Worm (Caenorhabditis elegans) whole organism, L4 larva: Measurements from ENCODE around the gene pes-23.
A peak's percentile ranks its signal among the peaks of the same experiment; 100 is the strongest.

Experiments used
- F26F4.8 ChIP-seq: fragments of 200-800 bp; sonication (Bioruptor generic); conservative IDR thresholded peaks from 2 replicates; pipeline ENCODE4 v1.3.6; 2022; ENCODE audit warnings: missing genetic modification characterization, missing compliant biosample characterization
- F37D6.2 ChIP-seq: sonication (generic microtip); optimal IDR thresholded peaks from 2 replicates; lab custom pipeline; 2016; ENCODE audit warnings: mild to moderate bottlenecking, missing genetic modification characterization, missing compliant biosample characterization
- F44E2.7 ChIP-seq: fragments of 200-800 bp; sonication (Bioruptor generic); IDR thresholded peaks from 2 replicates; pipeline ENCODE4 v2.1.2; 2022; ENCODE audit warnings: missing genetic modification characterization, missing compliant biosample characterization
- R02D3.7 ChIP-seq: fragments of 150-350 bp; sonication (generic microtip); optimal IDR thresholded peaks from 3 replicates; lab custom pipeline; 2014; ENCODE audit warnings: missing biosample characterization, missing genetic modification characterization
- T20F7.1 ChIP-seq: fragments of 200-800 bp; sonication (Bioruptor generic); optimal IDR thresholded peaks from 2 replicates; lab custom pipeline; 2018; ENCODE audit warnings: mild to moderate bottlenecking, missing genetic modification characterization, missing compliant biosample characterization
- ZK337.2 ChIP-seq: fragments of 200-800 bp; sonication (Bioruptor generic); IDR thresholded peaks from 2 replicates; pipeline ENCODE4 v1.3.6; 2022; ENCODE audit warnings: missing genetic modification reagents, missing genetic modification characterization, missing compliant biosample characterization
- aly-2 ChIP-seq: sonication (generic microtip); optimal IDR thresholded peaks from 2 replicates; lab custom pipeline; 2018; ENCODE audit warnings: missing biosample characterization, missing genetic modification characterization
- arid-1 ChIP-seq: fragments of 200-800 bp; sonication (Bioruptor generic); conservative IDR thresholded peaks from 2 replicates; pipeline ENCODE4 v1.3.6; 2022; ENCODE audit warnings: missing genetic modification reagents, missing genetic modification characterization, missing compliant biosample characterization
- attf-4 ChIP-seq: sonication (generic microtip); optimal IDR thresholded peaks from 3 replicates; lab custom pipeline; 2017; ENCODE audit warnings: missing biosample characterization, missing genetic modification characterization
- ceh-20 ChIP-seq: fragments of 200-800 bp; sonication (Bioruptor generic); IDR thresholded peaks from 2 replicates; pipeline ENCODE4 v1.3.6; 2022; ENCODE audit warnings: missing genetic modification reagents, missing genetic modification characterization, missing compliant biosample characterization
- ceh-28 ChIP-seq: fragments of 150-350 bp; optimal IDR thresholded peaks from 2 replicates; lab custom pipeline; 2014; ENCODE audit warnings: missing biosample characterization, missing genetic modification reagents, missing genetic modification characterization
- ceh-32 ChIP-seq: sonication (generic microtip); optimal IDR thresholded peaks from 2 replicates; lab custom pipeline; 2016; ENCODE audit warnings: mild to moderate bottlenecking, missing genetic modification characterization, missing compliant biosample characterization; ENCODE audit not compliant: poor library complexity
- ceh-82 ChIP-seq: sonication (generic microtip); optimal IDR thresholded peaks from 2 replicates; lab custom pipeline; 2017; ENCODE audit warnings: missing biosample characterization, missing genetic modification characterization
- ctbp-1 ChIP-seq: fragments of 200-800 bp; sonication (Bioruptor generic); IDR thresholded peaks from 2 replicates; pipeline ENCODE4 v1.3.6; 2022; ENCODE audit warnings: missing genetic modification reagents, missing genetic modification characterization, missing compliant biosample characterization
- dmd-6 ChIP-seq: fragments of 200-800 bp; sonication (Bioruptor generic); IDR thresholded peaks from 2 replicates; pipeline ENCODE4 v1.3.6; 2022; ENCODE audit warnings: missing genetic modification reagents, missing genetic modification characterization, missing compliant biosample characterization
- dpl-1 ChIP-seq: fragments of 150-350 bp; optimal IDR thresholded peaks from 2 replicates; lab custom pipeline; 2014; ENCODE audit warnings: missing biosample characterization, missing genetic modification reagents, missing genetic modification characterization
- dve-1 ChIP-seq: sonication (generic microtip); optimal IDR thresholded peaks from 2 replicates; lab custom pipeline; 2017; ENCODE audit warnings: antibody characterized with exemption, mild to moderate bottlenecking, missing genetic modification characterization, missing compliant biosample characterization; ENCODE audit not compliant: insufficient read depth
- fkh-10 ChIP-seq: fragments of 150-350 bp; optimal IDR thresholded peaks from 2 replicates; lab custom pipeline; 2014; ENCODE audit warnings: missing biosample characterization, missing genetic modification reagents, missing genetic modification characterization
- fos-1 ChIP-seq: fragments of 150-350 bp; optimal IDR thresholded peaks from 2 replicates; lab custom pipeline; 2014; ENCODE audit warnings: missing biosample characterization, missing genetic modification characterization
- gei-8 ChIP-seq: fragments of 200-800 bp; sonication (Bioruptor generic); optimal IDR thresholded peaks from 2 replicates; lab custom pipeline; 2018; ENCODE audit warnings: mild to moderate bottlenecking, missing genetic modification characterization, missing compliant biosample characterization
- hlh-11 ChIP-seq: fragments of 200-800 bp; sonication (Bioruptor generic); optimal IDR thresholded peaks from 2 replicates; lab custom pipeline; 2018; ENCODE audit warnings: mild to moderate bottlenecking, missing genetic modification characterization, missing compliant biosample characterization
- hlh-30 ChIP-seq: sonication (generic microtip); optimal IDR thresholded peaks from 2 replicates; lab custom pipeline; 2017; ENCODE audit warnings: antibody characterized with exemption, mild to moderate bottlenecking, missing genetic modification characterization, missing compliant biosample characterization; ENCODE audit not compliant: insufficient read depth
- lim-7 ChIP-seq: fragments of 200-800 bp; sonication (Bioruptor generic); IDR thresholded peaks from 2 replicates; pipeline ENCODE4 v1.3.6; 2022; ENCODE audit warnings: missing genetic modification characterization, missing compliant biosample characterization
- lin-13 ChIP-seq: fragments of 150-350 bp; optimal IDR thresholded peaks from 2 replicates; lab custom pipeline; 2014; ENCODE audit warnings: missing biosample characterization, missing genetic modification reagents, missing genetic modification characterization
- lin-38 ChIP-seq: fragments of 200-800 bp; sonication (Bioruptor generic); IDR thresholded peaks from 2 replicates; pipeline ENCODE4 v1.3.6; 2022; ENCODE audit warnings: missing genetic modification reagents, missing genetic modification characterization, missing compliant biosample characterization
- lin-39 ChIP-seq: fragments of 150-350 bp; optimal IDR thresholded peaks from 2 replicates; lab custom pipeline; 2014; ENCODE audit warnings: missing biosample characterization, missing genetic modification reagents, missing genetic modification characterization
- madf-5 ChIP-seq, 2 experiments: fragments of 200-800 bp; sonication (Bioruptor generic); IDR thresholded peaks; 2 replicates each; pipeline ENCODE4 v1.3.6; 2022; ENCODE audit warnings: missing compliant biosample characterization in 2 of 2, missing genetic modification characterization in 2 of 2
- madf-9 ChIP-seq: fragments of 200-800 bp; sonication (Bioruptor generic); conservative IDR thresholded peaks from 2 replicates; pipeline ENCODE4 v1.3.6; 2022; ENCODE audit warnings: missing genetic modification reagents, missing genetic modification characterization, missing compliant biosample characterization
- mdt-29 ChIP-seq: fragments of 200-800 bp; sonication (Bioruptor generic); IDR thresholded peaks from 2 replicates; pipeline ENCODE4 v1.3.6; 2022; ENCODE audit warnings: missing genetic modification reagents, missing genetic modification characterization, missing compliant biosample characterization
- mep-1 ChIP-seq: fragments of 150-350 bp; sonication (generic microtip); optimal IDR thresholded peaks from 3 replicates; lab custom pipeline; 2014; ENCODE audit warnings: missing biosample characterization, missing genetic modification characterization
- nhr-111 ChIP-seq: fragments of 200-800 bp; sonication (Bioruptor generic); optimal IDR thresholded peaks from 2 replicates; lab custom pipeline; 2018; ENCODE audit warnings: mild to moderate bottlenecking, missing genetic modification characterization, missing compliant biosample characterization
- nhr-237 ChIP-seq: sonication (generic microtip); optimal IDR thresholded peaks from 2 replicates; lab custom pipeline; 2017; ENCODE audit warnings: missing biosample characterization, missing genetic modification characterization
- nhr-28 ChIP-seq: fragments of 150-350 bp; optimal IDR thresholded peaks from 2 replicates; lab custom pipeline; 2014; ENCODE audit warnings: missing biosample characterization, missing genetic modification characterization
- nhr-41 ChIP-seq: fragments of 200-800 bp; sonication (Bioruptor generic); IDR thresholded peaks from 2 replicates; pipeline ENCODE4 v1.3.6; 2022; ENCODE audit warnings: missing genetic modification reagents, missing genetic modification characterization, missing compliant biosample characterization
- nhr-42 ChIP-seq: fragments of 200-800 bp; sonication (Bioruptor generic); IDR thresholded peaks from 2 replicates; pipeline ENCODE4 v1.3.6; 2022; ENCODE audit warnings: missing genetic modification characterization, missing compliant biosample characterization
- nhr-48 ChIP-seq: sonication (generic microtip); optimal IDR thresholded peaks from 2 replicates; lab custom pipeline; 2016; ENCODE audit warnings: mild to moderate bottlenecking, missing genetic modification characterization, missing compliant biosample characterization
- nhr-76 ChIP-seq: fragments of 150-350 bp; optimal IDR thresholded peaks from 2 replicates; lab custom pipeline; 2014; ENCODE audit warnings: missing biosample characterization, missing genetic modification characterization
- nhr-77 ChIP-seq: fragments of 150-350 bp; optimal IDR thresholded peaks from 2 replicates; lab custom pipeline; 2014; ENCODE audit warnings: missing biosample characterization, missing genetic modification characterization
- pha-4 ChIP-seq, 2 experiments: fragments of 150-350 bp in 1 of 2; fragments of 200-800 bp in 1 of 2; sonication (Bioruptor generic) in 1 of 2; IDR thresholded peaks in 1 of 2; optimal IDR thresholded peaks in 1 of 2; 2 replicates each; pipeline versions ENCODE4 v1.3.6 to Lab custom; 2014 to 2022; ENCODE audit warnings: missing genetic modification characterization in 2 of 2, missing genetic modification reagents in 2 of 2, missing biosample characterization in 1 of 2, missing compliant biosample characterization in 1 of 2
- php-3 ChIP-seq: fragments of 200-800 bp; sonication (Bioruptor generic); IDR thresholded peaks from 2 replicates; pipeline ENCODE4 v1.3.6; 2022; ENCODE audit warnings: missing genetic modification reagents, missing genetic modification characterization, missing compliant biosample characterization
- pqm-1 ChIP-seq: sonication (generic microtip); optimal IDR thresholded peaks from 2 replicates; lab custom pipeline; 2017; ENCODE audit warnings: missing biosample characterization, missing genetic modification characterization
- sdz-12 ChIP-seq: fragments of 200-800 bp; sonication (Bioruptor generic); optimal IDR thresholded peaks from 2 replicates; lab custom pipeline; 2018; ENCODE audit warnings: mild to moderate bottlenecking, missing genetic modification characterization, missing compliant biosample characterization
- skn-1 ChIP-seq: fragments of 150-350 bp; optimal IDR thresholded peaks from 2 replicates; lab custom pipeline; 2014; ENCODE audit warnings: missing biosample characterization, missing genetic modification characterization
- snpc-1.2 ChIP-seq: fragments of 200-800 bp; sonication (Bioruptor generic); IDR thresholded peaks from 2 replicates; pipeline ENCODE4 v1.3.6; 2022; ENCODE audit warnings: missing genetic modification reagents, missing genetic modification characterization, missing compliant biosample characterization
- spr-1 ChIP-seq: sonication (generic microtip); optimal IDR thresholded peaks from 2 replicates; lab custom pipeline; 2016; ENCODE audit warnings: mild to moderate bottlenecking, missing genetic modification characterization, missing compliant biosample characterization
- tag-97 ChIP-seq: fragments of 200-800 bp; sonication (Bioruptor generic); IDR thresholded peaks from 2 replicates; pipeline ENCODE4 v1.3.6; 2022; ENCODE audit warnings: missing genetic modification characterization, missing compliant biosample characterization
- unc-130 ChIP-seq: sonication (generic microtip); optimal IDR thresholded peaks from 2 replicates; lab custom pipeline; 2016; ENCODE audit warnings: missing genetic modification reagents, missing genetic modification characterization, missing compliant biosample characterization
- vab-7 ChIP-seq: fragments of 200-800 bp; sonication (Bioruptor generic); IDR thresholded peaks from 2 replicates; pipeline ENCODE4 v1.3.6; 2022; ENCODE audit warnings: missing genetic modification reagents, missing genetic modification characterization, missing compliant biosample characterization
- zfp-3 ChIP-seq: fragments of 200-800 bp; sonication (Bioruptor generic); conservative IDR thresholded peaks from 2 replicates; pipeline ENCODE4 v1.3.6; 2022; ENCODE audit warnings: missing genetic modification reagents, missing genetic modification characterization, missing compliant biosample characterization
- zip-11 ChIP-seq: fragments of 200-800 bp; sonication (Bioruptor generic); IDR thresholded peaks from 2 replicates; pipeline ENCODE4 v1.3.6; 2022; ENCODE audit warnings: missing genetic modification characterization, missing compliant biosample characterization
- ztf-11 ChIP-seq: fragments of 150-350 bp; optimal IDR thresholded peaks from 2 replicates; lab custom pipeline; 2014; ENCODE audit warnings: missing biosample characterization, missing genetic modification characterization

Gene pes-23

ce11 chrX:6902958-6903357 lies 1.8 kb downstream of the pes-23 start (continued):
- peak; percentile 63 for TF ChIP-seq gei-8 (GFP tag; lab: Kevin White, UChicago)
- TF ChIP-seq php-3 (GFP tag; lab: Robert Waterston, UW) = peak; percentile 75
- TF ChIP-seq zip-11 (GFP tag; lab: Robert Waterston, UW) = no peak
- no peak for TF ChIP-seq fkh-10
- no peak for TF ChIP-seq attf-4 (tag; lab: Kevin White, UChicago)
- TF ChIP-seq ceh-20 (GFP tag; lab: Robert Waterston, UW) = peak; percentile 63; the same call in 1 of the 2 replicates
- TF ChIP-seq ceh-82 (tag; lab: Kevin White, UChicago) = no peak
- TF ChIP-seq pha-4 (GFP tag; IDR thresholded peaks at IDR 0.05; lab: Robert Waterston, UW) = peak; percentile 80; the same call in 1 of the 2 replicates
- TF ChIP-seq pha-4 (tag; optimal IDR thresholded peaks at IDR 0.05; lab: Kevin White, UChicago) = no peak
- TF ChIP-seq hlh-11 (tag; lab: Kevin White, UChicago) = peak; percentile 59
- peak; percentile 79 for TF ChIP-seq lim-7 (GFP tag; lab: Robert Waterston, UW)
- no peak for TF ChIP-seq fos-1
- TF ChIP-seq ceh-28 (tag; lab: Kevin White, UChicago) = no peak
- peak; percentile 43 for TF ChIP-seq T20F7.1 (GFP tag; lab: Kevin White, UChicago)
- TF ChIP-seq R02D3.7 (tag; lab: Kevin White, UChicago) = no peak
- TF ChIP-seq ZK337.2 (GFP tag; lab: Robert Waterston, UW) = peak; percentile 76
- TF ChIP-seq mdt-29 (GFP tag; lab: Robert Waterston, UW) = peak; percentile 62; the same call in 1 of the 2 replicates
- TF ChIP-seq nhr-111 (GFP tag; lab: Kevin White, UChicago) = no peak
- 0 out of 2 replicates have a peak, but pooled peaks have one; percentile 17 for TF ChIP-seq nhr-41 (GFP tag; lab: Robert Waterston, UW)
- TF ChIP-seq nhr-77 = no peak
- peak; percentile 70 for TF ChIP-seq dmd-6 (GFP tag; lab: Robert Waterston, UW)
- TF ChIP-seq spr-1 (tag; lab: Kevin White, UChicago) = no peak
- no peak for TF ChIP-seq nhr-76 (tag; lab: Kevin White, UChicago)
- peak; percentile 79 for TF ChIP-seq vab-7 (GFP tag; lab: Robert Waterston, UW)
- peak; percentile 89 for TF ChIP-seq ctbp-1 (GFP tag; lab: Robert Waterston, UW)
- TF ChIP-seq sdz-12 (GFP tag; lab: Kevin White, UChicago) = peak; percentile 25
- peak; percentile 59 for TF ChIP-seq arid-1 (GFP tag; lab: Robert Waterston, UW)
- no peak for TF ChIP-seq lin-39 (tag; lab: Kevin White, UChicago)
- TF ChIP-seq unc-130 (GFP tag; lab: Kevin White, UChicago) = peak; percentile 23
- no peak for TF ChIP-seq nhr-237 (tag; lab: Kevin White, UChicago)
- TF ChIP-seq nhr-48 = peak; percentile 46
- no peak for TF ChIP-seq lin-13 (GFP tag; lab: Kevin White, UChicago)
- no peak for TF ChIP-seq F44E2.7 (GFP tag; lab: Robert Waterston, UW)
- peak; percentile 80 for TF ChIP-seq madf-9 (GFP tag; lab: Robert Waterston, UW)
- TF ChIP-seq lin-38 = no peak; the same call in 1 of the 2 replicates
- peak; percentile 83 for TF ChIP-seq snpc-1.2 (GFP tag; lab: Robert Waterston, UW)
- no peak for TF ChIP-seq pqm-1 (tag; lab: Kevin White, UChicago)
- no peak for TF ChIP-seq F37D6.2 (tag; lab: Kevin White, UChicago)
- TF ChIP-seq aly-2 (tag; lab: Kevin White, UChicago) = no peak
- TF ChIP-seq tag-97 (GFP tag; lab: Robert Waterston, UW) = no peak
- no peak for TF ChIP-seq zfp-3 (GFP tag; lab: Robert Waterston, UW)
- TF ChIP-seq ztf-11 (tag; lab: Kevin White, UChicago) = no peak
- peak; percentile 56 for TF ChIP-seq nhr-28 (tag; lab: Kevin White, UChicago)
- TF ChIP-seq dve-1 (tag; lab: Kevin White, UChicago) = peak; percentile 63
- TF ChIP-seq hlh-30 (tag; lab: Kevin White, UChicago) = peak; percentile 73
- no peak for TF ChIP-seq ceh-32 (tag; lab: Kevin White, UChicago)
- peak; percentile 87 for TF ChIP-seq F26F4.8
- no peak for TF ChIP-seq nhr-42 (GFP tag; lab: Robert Waterston, UW)
- TF ChIP-seq skn-1 (tag; lab: Kevin White, UChicago) = no peak
- peak; percentile 69 for TF ChIP-seq mep-1 (tag; lab: Kevin White, UChicago)
- no peak for TF ChIP-seq dpl-1 (GFP tag; lab: Kevin White, UChicago)
- peak; percentile 64 to 73; a peak in 3 of 4 replicates for TF ChIP-seq madf-5 (GFP tag; IDR thresholded peaks at IDR 0.05; lab: Robert Waterston, UW)
